Worm (Caenorhabditis elegans): ENCODE measurements around the gene cutl-16.

cutl-16 gene

DNA sequence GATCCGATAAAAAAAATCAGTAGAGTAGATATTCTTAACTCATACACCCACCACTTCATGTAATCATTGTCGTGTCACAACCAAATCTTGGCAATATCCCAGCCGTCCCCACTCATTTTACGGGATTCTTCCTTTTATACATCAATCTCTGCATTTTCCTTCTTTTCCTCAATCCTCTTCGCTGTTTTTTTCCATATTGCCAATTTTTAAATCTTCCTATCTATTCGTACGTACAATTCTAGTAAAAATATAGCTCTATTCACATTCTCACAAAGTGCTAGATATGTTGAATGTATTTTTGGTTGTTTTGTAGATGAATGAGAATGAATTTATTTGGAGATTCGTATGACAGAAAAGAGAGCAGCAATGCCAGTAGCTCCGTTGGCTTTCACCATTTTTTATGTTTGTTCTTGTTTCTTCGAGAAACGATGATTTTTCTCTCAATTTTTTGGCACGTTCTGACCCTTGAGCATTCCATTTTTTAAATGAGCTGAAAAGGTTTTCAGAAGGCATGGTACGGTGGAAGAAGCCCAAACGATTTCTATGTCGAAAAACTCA, 34.0 kb downstream of the cutl-16 start, which contains the start of gene T28D9.16:
TSS of gene T28D9.16 (plus strand) at position 508 of the 558 bp plus-strand sequence.
- TF ChIP-seq unc-62 (GFP tag; optimal IDR thresholded peaks at IDR 0.05 in 1 of 2), result peak in 1 of 2 experiments; percentile 91
- TF ChIP-seq unc-62 (tag; optimal IDR thresholded peaks at IDR 0.05), result no peak
- TF ChIP-seq Y75B8A.6 (GFP tag; IDR thresholded peaks at IDR 0.05), result no peak

DNA sequence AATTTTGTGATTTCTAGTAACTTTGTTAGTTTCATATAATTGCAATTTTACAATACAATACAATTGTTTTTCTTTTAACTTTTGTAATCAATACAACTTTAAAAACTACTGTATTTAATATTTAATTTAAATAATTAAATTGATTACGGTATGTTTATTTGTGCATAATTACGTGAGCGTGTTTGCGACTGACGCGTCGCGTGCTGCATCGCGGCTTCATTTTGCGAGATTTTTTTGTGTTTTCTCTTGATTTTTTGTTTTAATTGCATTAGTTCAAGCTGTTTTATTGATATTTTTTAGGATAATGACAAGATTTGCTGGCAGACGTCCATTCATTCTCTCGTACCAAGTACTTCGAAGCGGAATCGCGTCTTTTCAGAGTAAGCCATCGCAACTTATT, 35.4 kb downstream of the cutl-16 start, which contains the start of gene T28D9.4:
TSS of gene T28D9.4 (plus strand) at position 301 of the 400 bp plus-strand sequence.
- TF ChIP-seq pqm-1 (tag; optimal IDR thresholded peaks at IDR 0.05) (no peak), zfp-3 (GFP tag; conservative IDR thresholded peaks at IDR 0.05) (no peak), ztf-7 (tag; optimal IDR thresholded peaks at IDR 0.05) (no peak), lin-38 (GFP tag; IDR thresholded peaks at IDR 0.05) (no peak), lin-13 (GFP tag; optimal IDR thresholded peaks at IDR 0.05) (no peak), jun-1 (tag; optimal IDR thresholded peaks at IDR 0.05) (no peak), ceh-20 (GFP tag; IDR thresholded peaks at IDR 0.05) (no peak), hlh-11 (tag; optimal IDR thresholded peaks at IDR 0.05) (no peak), hmg-1.1 (GFP tag; IDR thresholded peaks at IDR 0.05) (no peak), daf-12 (tag; optimal IDR thresholded peaks at IDR 0.05) (no peak), ztf-11 (tag; optimal IDR thresholded peaks at IDR 0.05) (no peak), aha-1 (tag) (no peak), cey-2 (tag; optimal IDR thresholded peaks at IDR 0.05; ENCODE audit: borderline replicate concordance, insufficient read depth) (no peak), nhr-25 (tag; optimal IDR thresholded peaks at IDR 0.05; ENCODE audit: borderline replicate concordance, insufficient read depth) (no peak)

DNA sequence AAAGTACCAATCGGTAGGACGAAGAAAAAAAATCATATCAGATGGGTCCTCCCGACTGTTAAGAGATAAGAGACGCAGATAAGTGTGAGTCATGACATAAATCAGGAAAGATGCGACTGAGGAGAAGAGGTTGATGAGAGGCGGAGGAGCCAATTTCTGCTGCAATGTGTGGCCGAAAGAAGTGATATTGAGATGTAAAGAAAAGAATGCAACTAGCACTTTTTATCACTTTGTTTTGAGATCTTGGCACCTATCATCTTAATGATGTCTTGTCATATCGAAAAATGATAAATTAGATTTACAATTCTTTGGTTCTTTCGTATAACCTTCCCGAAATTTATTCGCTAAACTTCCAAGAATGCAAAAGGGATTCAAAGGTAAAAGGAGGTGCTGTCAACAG, 40.9 kb downstream of the cutl-16 start, which contains the start of gene del-10:
TSS of gene del-10 (minus strand) at position 24 of the 400 bp plus-strand sequence.
- TF ChIP-seq dmd-6 (GFP tag; IDR thresholded peaks at IDR 0.05) (no peak), spr-1 (tag; optimal IDR thresholded peaks at IDR 0.05) (no peak), nhr-25 (tag; optimal IDR thresholded peaks at IDR 0.05; ENCODE audit: borderline replicate concordance, insufficient read depth) (no peak), F49E8.2 (tag; optimal IDR thresholded peaks at IDR 0.05; ENCODE audit: borderline replicate concordance) (no peak), daf-8 (GFP tag; IDR thresholded peaks at IDR 0.05) (no peak), hif-1 (tag; optimal IDR thresholded peaks at IDR 0.05) (no peak), madf-5 (GFP tag; IDR thresholded peaks at IDR 0.05) (no peak), zfp-3 (GFP tag; conservative IDR thresholded peaks at IDR 0.05) (no peak), mdl-1 (tag; optimal IDR thresholded peaks at IDR 0.05) (no peak), rbr-2 (tag; optimal IDR thresholded peaks at IDR 0.05) (no peak), D1046.2 (GFP tag; IDR thresholded peaks at IDR 0.05) (no peak), Y48G9A.11 (GFP tag; IDR thresholded peaks at IDR 0.05) (no peak), Y105C5A.15 (GFP tag; IDR thresholded peaks at IDR 0.05) (no peak), nhr-41 (GFP tag; IDR thresholded peaks at IDR 0.05) (no peak), fos-1 (tag; optimal IDR thresholded peaks at IDR 0.05) (no peak), nhr-76 (tag; optimal IDR thresholded peaks at IDR 0.05) (no peak)

DNA sequence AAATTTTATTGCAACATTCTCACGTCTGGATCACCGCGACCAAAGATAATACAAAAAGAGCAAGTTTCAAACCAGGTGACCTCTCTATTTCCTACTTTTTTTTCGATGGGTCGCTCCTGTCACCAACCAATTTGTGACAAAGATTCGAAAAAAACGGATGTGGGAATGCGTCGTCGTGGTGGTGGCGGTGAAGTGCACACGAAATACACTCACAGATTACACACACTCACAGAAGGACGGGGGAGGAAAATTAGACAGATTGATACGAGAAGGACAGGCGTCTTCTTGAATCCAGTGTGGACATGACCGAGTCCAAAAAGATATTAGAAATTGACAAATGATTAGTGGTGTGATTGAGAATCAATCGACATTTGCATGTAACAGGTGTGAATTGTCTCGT, 41.5 kb downstream of the cutl-16 start:
- no peak for TF ChIP-seq daf-16 (GFP tag; optimal IDR thresholded peaks at IDR 0.05)
- no peak for TF ChIP-seq daf-16 (tag; optimal IDR thresholded peaks at IDR 0.05)
- TF ChIP-seq D1046.2 (GFP tag; IDR thresholded peaks at IDR 0.05), result no peak
- peak in 1 of 2 experiments; percentile 7 for TF ChIP-seq unc-62 (GFP tag; optimal IDR thresholded peaks at IDR 0.05 in 1 of 2)
- TF ChIP-seq unc-62 (tag; optimal IDR thresholded peaks at IDR 0.05), result no peak
- peak; percentile 36 for TF ChIP-seq hlh-11 (tag; optimal IDR thresholded peaks at IDR 0.05)
- no peak for TF ChIP-seq cey-2 (tag; optimal IDR thresholded peaks at IDR 0.05; ENCODE audit: borderline replicate concordance, insufficient read depth)
- TF ChIP-seq aha-1 (tag), result peak; percentile 4

Data from whole organism, L4 larva.